Fruit fly (Drosophila melanogaster) Kc167 (cell line): ENCODE results near the gene Jon66Ci.

Source experiments
- Myc ChIP-seq: fragments of >200 bp; optimal IDR thresholded peaks from 2 replicates; lab custom pipeline; 2017; ENCODE audit warnings: missing external identifiers
- Sin3A ChIP-seq: fragments of >200 bp; optimal IDR thresholded peaks from 2 replicates; lab custom pipeline; 2018; ENCODE audit warnings: missing external identifiers
- h ChIP-seq: fragments of >200 bp; optimal IDR thresholded peaks from 3 replicates; lab custom pipeline; 2018; ENCODE audit warnings: missing external identifiers
- insv ChIP-seq: fragments of >200 bp; optimal IDR thresholded peaks from 3 replicates; lab custom pipeline; 2018; ENCODE audit warnings: missing external identifiers
- psq ChIP-seq: fragments of >200 bp; optimal IDR thresholded peaks from 2 replicates; lab custom pipeline; 2017; ENCODE audit warnings: missing external identifiers
- ttk ChIP-seq: sonication (Bioruptor generic); optimal IDR thresholded peaks from 2 replicates; lab custom pipeline; 2017; ENCODE audit warnings: missing external identifiers

The Jon66Ci gene

DNA sequence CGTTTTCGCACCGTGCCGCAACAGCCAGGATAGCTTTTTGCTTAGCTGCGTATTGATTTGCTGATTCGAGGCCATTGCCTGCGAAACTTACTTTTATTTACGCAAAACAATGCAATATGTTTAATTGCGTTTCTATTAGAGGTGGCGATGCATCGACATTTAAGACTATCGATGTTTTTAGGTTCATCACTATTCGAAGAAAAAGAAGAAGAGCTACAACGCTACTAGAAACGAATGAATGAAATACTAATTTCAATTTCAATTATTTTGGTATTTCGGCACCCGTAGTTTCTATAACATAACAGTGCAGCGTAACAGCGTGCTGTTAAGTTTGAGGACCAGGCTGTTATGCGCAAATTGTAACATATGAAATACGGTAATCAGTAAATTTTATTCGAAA lies 13.8 kb downstream of the Jon66Ci start, which contains the start of the genes Tpt, mkg-p and CG13667:
Tpt (minus strand) TSS at position 155 of the 400 bp plus-strand sequence.
mkg-p (minus strand) TSS at position 155 of the 400 bp plus-strand sequence.
CG13667 (plus strand) TSS at position 332 of the 400 bp plus-strand sequence.
- TF ChIP-seq h (no peak), Myc (no peak), ttk (no peak), insv (no peak), Sin3A (lab: Kevin White, UChicago) (no peak), psq (no peak)

DNA sequence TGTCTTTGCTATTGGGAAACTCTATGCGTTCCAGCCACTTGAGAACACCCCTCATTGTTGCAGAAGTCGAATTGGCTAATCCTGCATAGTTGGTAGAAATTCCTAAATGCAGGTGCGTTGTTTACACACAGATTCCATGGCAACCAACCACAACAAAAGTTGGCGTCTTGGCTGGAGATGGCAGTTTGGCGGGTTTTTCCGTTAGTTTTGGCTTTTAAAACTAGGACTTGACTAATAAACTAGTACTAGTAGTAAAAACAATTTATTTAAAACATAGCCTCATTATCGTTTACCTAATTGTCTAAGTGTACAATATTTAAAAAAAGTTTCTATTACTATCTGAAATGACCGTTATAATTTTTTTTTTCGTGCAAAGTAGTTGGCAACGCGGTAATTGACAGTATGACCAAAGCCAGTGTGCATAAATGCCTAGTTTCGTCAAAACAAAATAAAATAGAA lies 20.1 kb downstream of the Jon66Ci start, which contains the start of gene Exo70:
Exo70 (plus strand) TSS at position 413 of the 459 bp plus-strand sequence.
- TF ChIP-seq insv = no peak

DNA sequence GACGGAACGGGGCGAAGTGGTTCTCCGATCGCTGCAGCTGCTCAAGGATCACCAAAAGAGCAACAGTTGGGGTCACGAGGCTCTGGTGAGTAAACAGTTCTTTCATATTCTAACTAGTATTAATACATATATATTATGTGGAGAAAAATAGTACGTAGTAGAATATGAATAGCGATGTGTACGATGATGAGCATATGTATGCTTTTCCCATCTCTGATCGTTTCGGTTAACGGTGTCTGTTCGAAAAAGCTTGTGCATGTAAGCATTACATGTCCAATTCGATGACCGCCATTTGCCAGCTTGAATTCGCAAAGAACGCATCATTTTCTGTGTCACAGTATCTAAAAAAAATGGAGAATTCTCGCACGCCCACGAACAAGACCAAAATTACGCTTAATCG lies 21.4 kb downstream of the Jon66Ci start, which contains the start of the genes Oseg1 and mtrm:
Oseg1 (minus strand) TSS at position 101 of the 400 bp plus-strand sequence.
mtrm (plus strand) TSS at position 288 of the 400 bp plus-strand sequence.
- no peak for TF ChIP-seq Myc
- TF ChIP-seq Sin3A (lab: Kevin White, UChicago) = no peak
- TF ChIP-seq insv = no peak
- TF ChIP-seq psq = no peak
- TF ChIP-seq h = no peak

DNA sequence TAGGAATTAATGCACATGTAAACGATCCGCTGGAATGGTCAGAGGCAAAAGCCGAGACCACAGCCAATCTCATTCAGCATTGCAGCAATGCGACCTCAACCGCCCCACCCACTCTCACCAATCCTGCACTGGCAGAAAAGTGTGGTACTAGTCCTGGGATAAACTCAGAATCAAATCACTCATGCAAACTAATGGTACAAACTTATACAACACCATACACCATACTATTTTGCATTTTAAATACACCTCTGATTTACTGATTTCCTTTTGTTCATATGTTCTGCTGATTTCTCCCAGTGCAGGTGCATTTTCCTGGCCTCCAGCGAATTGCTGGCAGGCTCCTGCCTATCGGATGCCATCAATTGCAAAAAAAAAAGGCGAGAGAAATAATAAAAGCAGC lies 27.6 kb downstream of the Jon66Ci start:
- TF ChIP-seq ttk = no peak
- TF ChIP-seq insv = no peak
- no peak for TF ChIP-seq Myc
- TF ChIP-seq h = no peak
- TF ChIP-seq psq = no peak
- TF ChIP-seq Sin3A (lab: Kevin White, UChicago) = no peak

DNA sequence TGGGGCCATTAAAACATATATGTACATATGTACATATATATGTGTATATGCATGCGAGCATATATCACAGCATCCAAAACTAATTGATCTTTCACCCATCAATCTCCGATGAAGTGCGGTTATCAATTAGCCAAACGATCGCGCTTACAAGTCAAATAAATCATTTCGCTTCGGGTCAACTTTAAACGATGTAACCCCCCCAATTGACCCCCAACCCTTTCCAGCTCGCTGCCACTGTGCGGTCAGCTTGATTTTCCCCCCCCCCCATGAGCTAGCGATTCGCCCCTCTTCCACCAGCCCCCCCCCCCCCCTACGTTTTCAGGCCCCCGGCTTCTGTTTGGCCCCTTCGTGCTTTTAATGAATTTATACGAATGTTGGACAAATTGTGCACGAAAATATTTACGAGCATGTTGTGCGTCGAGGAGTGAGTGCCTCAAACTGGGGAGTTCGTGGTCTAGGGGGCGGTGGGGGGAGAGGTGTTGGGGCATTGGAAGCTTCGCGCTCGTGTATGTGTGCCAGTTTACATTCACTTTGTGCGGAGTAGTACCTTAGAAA lies 28.4 kb downstream of the Jon66Ci start:
- TF ChIP-seq h (no peak), psq (no peak), Sin3A (lab: Kevin White, UChicago) (no peak), Myc (no peak), insv (no peak), ttk (no peak)

DNA sequence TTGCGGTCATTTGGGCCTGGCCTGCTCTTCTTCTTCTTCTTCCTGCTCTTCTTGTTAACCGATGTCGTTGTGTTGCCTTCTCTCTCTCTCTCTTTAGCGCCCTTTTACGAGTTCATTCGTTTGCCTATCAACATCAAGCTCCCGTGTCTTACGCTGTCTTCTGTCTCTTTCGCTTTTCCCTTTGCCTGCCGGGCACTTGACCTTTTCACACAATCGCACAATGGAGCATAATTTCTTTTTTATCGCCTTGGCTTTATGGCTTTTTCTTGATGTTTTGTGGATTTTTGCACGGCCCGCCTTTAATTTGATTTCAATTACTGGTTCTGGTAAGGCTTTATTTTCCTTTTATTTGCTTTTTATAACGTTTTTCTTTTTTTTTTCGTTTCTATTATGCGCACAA lies 30.0 kb downstream of the Jon66Ci start:
- TF ChIP-seq psq = no peak
- TF ChIP-seq h = no peak
- TF ChIP-seq ttk = no peak
- TF ChIP-seq insv = no peak
- TF ChIP-seq Myc = no peak
- no peak for TF ChIP-seq Sin3A (lab: Kevin White, UChicago)

DNA sequence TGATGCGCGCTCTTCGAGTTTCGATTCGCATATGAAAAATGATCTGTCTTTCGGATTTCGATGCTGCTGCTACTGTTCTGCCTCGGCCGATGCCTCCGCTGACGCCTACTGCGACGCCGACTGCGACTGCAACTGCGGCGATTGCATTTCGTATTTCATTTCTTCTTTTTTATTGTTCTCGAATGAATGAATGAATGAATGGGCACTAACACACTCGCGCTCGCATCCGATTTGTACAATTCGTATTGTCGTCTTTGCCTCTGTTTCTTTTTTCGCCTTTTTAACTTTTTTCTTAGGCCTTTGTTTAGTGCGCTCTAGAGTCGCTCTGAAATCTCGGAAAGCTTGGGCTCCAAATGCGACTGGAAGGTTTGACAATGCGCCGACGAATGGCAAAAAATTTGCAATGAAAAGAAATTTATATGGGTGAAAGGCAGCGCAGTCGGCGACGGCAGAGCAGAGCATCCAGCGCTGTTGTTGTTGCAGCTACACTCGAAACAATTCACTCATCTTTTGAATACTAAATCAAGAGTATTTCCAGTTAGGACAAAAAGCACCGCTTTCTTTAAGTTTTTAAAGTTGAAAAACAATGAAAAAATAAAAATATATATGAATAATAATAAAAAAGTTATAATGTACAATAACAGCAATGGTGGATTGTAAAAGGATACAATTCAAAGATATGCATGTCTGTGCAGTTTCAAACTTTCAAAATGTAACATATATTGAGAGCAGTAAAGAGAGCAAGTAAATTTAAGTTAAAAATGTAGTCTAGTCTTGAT lies 30.7 kb downstream of the Jon66Ci start, which contains the start of gene CG32354:
CG32354 (minus strand) TSS at position 398 of the 779 bp plus-strand sequence.
- no peak for TF ChIP-seq Myc
- TF ChIP-seq insv = no peak
- TF ChIP-seq Sin3A (lab: Kevin White, UChicago) = no peak
- no peak for TF ChIP-seq ttk
- no peak for TF ChIP-seq psq
- no peak for TF ChIP-seq h

DNA sequence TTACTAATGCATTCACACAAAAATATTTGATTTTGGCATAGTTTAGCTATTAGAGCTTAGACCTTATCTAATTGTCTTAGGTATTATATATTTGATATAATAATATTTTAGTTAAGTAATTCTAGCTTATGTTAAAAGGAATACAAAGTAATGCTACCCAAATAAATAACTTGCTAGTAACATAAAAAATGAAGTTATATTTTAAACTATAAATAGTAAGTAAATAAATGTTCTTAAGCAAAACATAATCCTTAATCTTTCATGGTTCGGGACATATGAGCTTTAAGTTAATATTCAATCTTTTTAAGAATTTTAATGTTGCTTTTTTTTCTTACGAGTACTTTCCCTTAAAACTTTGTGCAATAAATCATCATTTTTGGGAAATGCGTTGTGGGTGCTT lies 31.8 kb downstream of the Jon66Ci start:
- TF ChIP-seq psq (no peak), Myc (no peak), Sin3A (lab: Kevin White, UChicago) (no peak), ttk (no peak), h (no peak), insv (no peak)

DNA sequence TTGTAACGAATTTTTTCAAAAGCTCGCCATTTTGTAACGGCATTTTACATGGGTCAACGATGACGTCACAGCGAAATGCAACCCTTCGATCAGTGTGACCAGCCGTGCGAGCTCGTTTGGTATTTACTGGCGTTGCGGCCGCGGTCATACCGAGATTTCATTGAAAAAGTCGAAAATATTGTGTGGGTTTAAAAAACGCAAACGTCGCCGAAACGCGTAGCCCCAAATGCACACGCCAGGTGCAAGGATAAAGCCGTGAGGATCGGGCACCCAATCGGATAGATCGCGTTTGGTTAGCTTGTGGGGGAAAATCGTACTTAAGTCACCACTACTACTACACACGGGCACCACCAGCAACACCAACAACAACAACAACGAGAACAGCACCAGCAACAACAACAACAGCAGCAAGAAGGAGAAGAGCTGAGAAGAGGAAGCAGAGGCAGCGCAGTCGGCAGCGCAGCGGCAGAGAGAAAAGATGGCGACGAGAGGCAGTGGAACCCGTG lies 33.5 kb downstream of the Jon66Ci start, which contains the start of gene Cbl:
Cbl (plus strand) TSS at position 124 of the 506 bp plus-strand sequence.
- TF ChIP-seq Sin3A (lab: Kevin White, UChicago) = no peak
- no peak for TF ChIP-seq psq
- no peak for TF ChIP-seq ttk

DNA sequence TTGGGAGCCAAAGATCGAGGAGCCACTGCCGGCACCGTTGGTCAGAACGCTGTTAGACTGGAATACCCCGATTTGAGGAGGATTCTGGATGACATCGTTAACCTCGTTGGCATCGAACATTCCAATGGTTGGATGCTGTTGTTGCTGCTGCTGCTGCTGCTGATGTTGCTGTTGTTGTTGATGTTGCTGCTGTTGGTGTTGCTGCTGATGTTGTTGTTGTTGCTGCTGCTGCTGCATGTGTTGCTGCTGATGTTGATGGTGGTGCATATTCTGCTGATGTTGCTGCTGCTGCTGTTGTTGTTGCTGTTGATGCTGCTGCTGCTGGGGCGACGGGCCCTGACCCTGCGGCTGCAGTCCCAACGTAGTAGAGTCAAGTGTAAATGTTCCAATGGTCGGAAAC lies 46.2 kb downstream of the Jon66Ci start:
- TF ChIP-seq Sin3A (lab: Kevin White, UChicago) = no peak
- no peak for TF ChIP-seq Myc
- no peak for TF ChIP-seq insv
- TF ChIP-seq h = no peak
- TF ChIP-seq psq = no peak
- TF ChIP-seq ttk = no peak

DNA sequence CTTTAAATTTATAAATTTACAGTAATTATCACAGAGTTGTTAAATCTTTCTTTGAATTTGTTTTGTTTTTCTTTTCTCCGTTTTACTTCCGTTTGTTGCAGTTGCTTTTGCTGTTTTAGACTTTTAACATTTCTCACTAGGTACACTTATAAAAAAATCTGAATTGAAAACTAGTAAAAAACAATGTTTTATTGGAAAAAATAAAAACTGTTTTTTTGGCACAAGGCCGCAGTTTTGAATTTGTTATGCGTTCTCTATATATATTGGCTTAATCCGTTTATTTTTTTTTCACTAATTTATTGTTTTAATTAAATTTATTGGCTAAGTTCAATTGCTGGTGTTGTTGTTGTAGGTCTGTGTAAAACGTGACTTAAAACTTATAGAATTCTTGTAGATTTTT lies 48.7 kb downstream of the Jon66Ci start:
- TF ChIP-seq Sin3A (lab: Kevin White, UChicago) = no peak
- no peak for TF ChIP-seq psq
- TF ChIP-seq h = no peak
- TF ChIP-seq ttk = no peak
- no peak for TF ChIP-seq Myc
- TF ChIP-seq insv = no peak

DNA sequence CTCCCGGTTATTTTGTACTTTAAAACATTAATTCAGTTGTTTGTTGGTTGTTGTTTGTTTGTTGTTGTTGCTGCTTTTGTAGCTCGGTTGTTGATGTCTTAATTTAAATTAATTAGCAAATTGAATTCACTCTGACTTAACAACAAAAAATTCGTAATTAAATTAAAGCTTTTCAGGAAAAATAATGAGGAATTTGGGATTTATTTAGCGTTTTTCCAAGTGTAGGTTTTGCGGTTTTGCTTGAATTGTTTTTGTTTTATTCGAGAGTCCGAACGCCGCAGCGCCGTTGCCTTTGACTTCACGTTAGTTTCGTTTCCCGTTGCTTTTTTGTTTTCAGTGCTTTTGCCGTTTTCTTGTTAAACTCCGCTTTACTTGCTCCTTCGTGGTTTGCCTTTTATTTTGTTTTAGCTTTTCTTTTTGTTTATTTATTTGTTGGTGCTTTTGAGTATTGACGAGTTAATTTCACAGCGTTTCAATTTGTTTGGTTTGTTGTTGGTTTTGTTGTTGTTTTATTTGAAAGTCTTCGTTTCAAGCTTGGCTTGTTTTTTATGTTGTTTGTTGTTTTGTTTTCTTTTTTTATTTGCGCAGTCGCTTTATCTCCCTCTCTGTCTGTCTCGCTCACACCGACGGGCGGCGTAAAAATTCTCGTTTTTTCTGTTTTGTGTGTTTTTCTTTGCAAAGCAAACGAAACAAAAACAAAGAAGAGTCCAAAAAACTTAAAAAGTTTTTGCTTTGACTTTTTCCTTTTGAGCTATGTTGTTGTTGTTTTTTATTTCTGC lies 49.6 kb downstream of the Jon66Ci start:
- no peak for TF ChIP-seq Myc
- TF ChIP-seq h = no peak
- no peak for TF ChIP-seq Sin3A (lab: Kevin White, UChicago)
- TF ChIP-seq insv = no peak
- no peak for TF ChIP-seq ttk
- TF ChIP-seq psq = no peak
